Worm (Caenorhabditis elegans): ENCODE measurements around the gene cec-8.

DNA sequence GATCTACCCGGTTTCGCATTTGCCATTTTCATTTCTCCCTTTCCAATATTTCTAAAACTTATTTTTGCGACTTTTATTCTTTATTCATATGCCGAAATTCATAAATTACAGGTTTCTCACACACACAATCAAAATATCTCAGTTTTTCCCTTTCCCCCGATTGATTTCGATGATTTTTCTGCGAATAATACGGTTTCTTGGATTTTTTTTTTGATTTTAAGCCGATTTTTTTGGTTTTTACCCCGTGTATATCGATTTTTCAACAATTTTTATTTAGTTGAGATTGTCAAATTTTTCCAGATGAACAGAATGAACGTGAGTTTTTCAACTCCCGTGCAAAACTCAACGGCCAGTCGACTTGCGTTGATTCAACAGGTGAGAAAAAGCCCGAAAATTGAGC is 46.0 kb downstream of the cec-8 start, which contains the start of gene mat-3:
- TF ChIP-seq hmbx-1 (tag; optimal IDR thresholded peaks at IDR 0.05) (no peak), hmg-4 (GFP tag; optimal IDR thresholded peaks at IDR 0.05) (no peak), ets-7 (tag; optimal IDR thresholded peaks at IDR 0.05) (no peak), ama-1 (optimal IDR thresholded peaks at IDR 0.05) (no peak), B0310.2 (tag; optimal IDR thresholded peaks at IDR 0.05) (no peak), pes-1 (GFP tag; IDR thresholded peaks at IDR 0.05) (no peak)

Data from whole organism, early embryonic.